Worm (Caenorhabditis elegans) whole organism, midembryonic: ENCODE data around the gene C49H3.6.

Experiments
- T22C8.4 ChIP-seq: fragments of 200-800 bp; sonication (Bioruptor generic); IDR thresholded peaks from 2 replicates; pipeline ENCODE4 v1.3.6; 2022; ENCODE audit warnings: missing genetic modification characterization, missing compliant biosample characterization
- flt-1 ChIP-seq: fragments of 200-800 bp; sonication (Bioruptor generic); IDR thresholded peaks from 2 replicates; pipeline ENCODE4 v1.3.6; 2022; ENCODE audit warnings: missing genetic modification characterization, missing compliant biosample characterization
- ztf-23 ChIP-seq: fragments of 200-800 bp; sonication (Bioruptor generic); IDR thresholded peaks from 2 replicates; pipeline ENCODE4 v1.3.6; 2022; ENCODE audit warnings: missing genetic modification reagents, missing genetic modification characterization, missing compliant biosample characterization

- TF ChIP-seq flt-1 (no peak), T22C8.4 (GFP tag; lab: Robert Waterston, UW) (no peak), ztf-23 (GFP tag; lab: Robert Waterston, UW) (no peak)
Observed at ce11 chrIV:7898489-7898888, 5.0 kb upstream of the C49H3.6 start.
